Fruit fly (Drosophila melanogaster): ENCODE data around the gene Dora.

DNA sequence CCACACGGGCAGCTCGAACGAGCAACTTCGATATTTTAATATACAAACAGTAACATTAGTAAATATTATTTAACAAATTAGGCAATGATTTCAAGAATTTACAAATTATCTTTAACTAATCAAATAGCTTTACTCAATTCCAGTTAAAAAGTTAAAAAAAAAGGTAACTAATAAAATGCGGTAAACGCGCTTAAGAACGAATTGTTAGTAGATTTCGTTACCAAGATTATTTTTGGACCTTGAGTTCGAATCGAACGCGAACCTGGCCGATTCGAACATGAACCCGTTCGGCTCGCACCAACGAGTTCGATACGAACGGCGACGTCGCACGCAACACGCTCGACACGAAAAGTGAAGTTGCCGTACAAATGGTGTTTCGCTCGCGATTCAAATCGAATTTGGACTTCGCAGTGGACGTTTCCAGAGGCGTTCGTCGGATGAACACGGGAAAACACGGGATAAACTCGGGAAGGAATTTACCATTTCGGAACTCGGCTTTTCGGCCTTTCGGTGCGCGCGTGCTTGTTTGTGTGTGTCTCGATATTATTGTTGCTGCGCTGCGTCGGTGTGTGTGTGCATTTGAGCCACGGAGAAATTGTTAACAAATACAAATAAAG, 66.3 kb downstream of the Dora start, which contains the start of gene CG43759:
- TF ChIP-seq CG8478 (optimal IDR thresholded peaks at IDR 0.05) (no peak), CTCF (optimal IDR thresholded peaks at IDR 0.05) (no peak)

All from S2 (cell line).